Fruit fly (Drosophila melanogaster) whole organism, embryonic: ENCODE data around the gene CG15024.

Source experiments
- Antp ChIP-seq: fragments of 200-800 bp; sonication (Bioruptor generic); optimal IDR thresholded peaks from 3 replicates; lab custom pipeline; 2016; ENCODE audit warnings: missing biosample characterization, missing genetic modification characterization
- Blimp-1 ChIP-seq: fragments of 200-800 bp; sonication (Bioruptor generic); optimal IDR thresholded peaks from 3 replicates; lab custom pipeline; 2018; ENCODE audit warnings: missing biosample characterization, missing genetic modification characterization, mild to moderate bottlenecking, moderate library complexity, missing genetic modification reagents
- CG10267 ChIP-seq: fragments of 200-800 bp; sonication (Bioruptor generic); optimal IDR thresholded peaks from 2 replicates; lab custom pipeline; 2018; ENCODE audit warnings: missing biosample characterization, mild to moderate bottlenecking, missing genetic modification characterization, moderate library complexity
- CG10654 ChIP-seq: fragments of 200-800 bp; sonication (Bioruptor generic); optimal IDR thresholded peaks from 2 replicates; lab custom pipeline; 2016; ENCODE audit warnings: missing biosample characterization, missing genetic modification characterization
- CG12659 ChIP-seq: fragments of 200-800 bp; sonication (Bioruptor generic); optimal IDR thresholded peaks from 3 replicates; lab custom pipeline; 2017; ENCODE audit warnings: mild to moderate bottlenecking, missing biosample characterization, missing genetic modification reagents, missing genetic modification characterization
- CG13296 ChIP-seq: fragments of 200-800 bp; sonication (Bioruptor generic); optimal IDR thresholded peaks from 3 replicates; lab custom pipeline; 2018; ENCODE audit warnings: missing biosample characterization, mild to moderate bottlenecking, missing genetic modification characterization
- CG13424 ChIP-seq: fragments of 200-800 bp; sonication (Bioruptor generic); optimal IDR thresholded peaks from 2 replicates; lab custom pipeline; 2019; ENCODE audit warnings: missing biosample characterization, mild to moderate bottlenecking, missing genetic modification characterization, moderate library complexity
- CG15479 ChIP-seq: fragments of 200-800 bp; sonication (Bioruptor generic); optimal IDR thresholded peaks from 3 replicates; lab custom pipeline; 2019; ENCODE audit warnings: missing biosample characterization, mild to moderate bottlenecking, missing genetic modification characterization, moderate library complexity
- CG17361 ChIP-seq: fragments of 200-800 bp; sonication (Bioruptor generic); IDR thresholded peaks from 3 replicates; pipeline ENCODE4 v1.3.6; 2022; ENCODE audit warnings: missing biosample characterization, missing genetic modification characterization
- CG18262 ChIP-seq: fragments of 200-800 bp; optimal IDR thresholded peaks from 3 replicates; lab custom pipeline; 2019; ENCODE audit warnings: missing biosample characterization, mild to moderate bottlenecking, missing genetic modification characterization, moderate library complexity
- CG2120 ChIP-seq: fragments of 200-800 bp; sonication (Bioruptor generic); optimal IDR thresholded peaks from 3 replicates; lab custom pipeline; 2016; ENCODE audit warnings: missing biosample characterization, missing genetic modification characterization
- CG31224 ChIP-seq: fragments of 200-800 bp; sonication (Bioruptor generic); IDR thresholded peaks from 2 replicates; pipeline ENCODE4 v1.3.6; 2022; ENCODE audit warnings: missing biosample characterization, missing genetic modification characterization
- CG31388 ChIP-seq: fragments of 200-800 bp; sonication (Bioruptor generic); optimal IDR thresholded peaks from 2 replicates; lab custom pipeline; 2016; ENCODE audit warnings: missing biosample characterization, missing genetic modification characterization
- CG32532 ChIP-seq: fragments of 200-800 bp; sonication (Bioruptor generic); IDR thresholded peaks from 2 replicates; pipeline ENCODE4 v1.3.6; 2022; ENCODE audit warnings: missing biosample characterization, missing genetic modification characterization
- CG32767 ChIP-seq: fragments of 200-800 bp; sonication (Bioruptor generic); IDR thresholded peaks from 2 replicates; pipeline ENCODE4 v1.3.6; 2022; ENCODE audit warnings: missing biosample characterization, missing genetic modification characterization
- CG5245 ChIP-seq: fragments of 200-800 bp; sonication (Bioruptor generic); optimal IDR thresholded peaks from 3 replicates; lab custom pipeline; 2016; ENCODE audit warnings: missing biosample characterization, missing genetic modification characterization
- CG7745 ChIP-seq: fragments of 200-800 bp; sonication (Bioruptor generic); optimal IDR thresholded peaks from 2 replicates; lab custom pipeline; 2018; ENCODE audit warnings: missing biosample characterization, mild to moderate bottlenecking, missing genetic modification characterization, moderate library complexity
- CG8478 ChIP-seq: fragments of >200 bp; optimal IDR thresholded peaks from 2 replicates; lab custom pipeline; 2018
- Camta ChIP-seq: fragments of 200-800 bp; sonication (Bioruptor generic); optimal IDR thresholded peaks from 2 replicates; lab custom pipeline; 2016; ENCODE audit warnings: missing biosample characterization, missing genetic modification characterization
- Chrac-16 ChIP-seq: fragments of 200-800 bp; sonication (Bioruptor generic); optimal IDR thresholded peaks from 3 replicates; lab custom pipeline; 2016; ENCODE audit warnings: missing biosample characterization, missing genetic modification characterization
- CkIIα-i1 ChIP-seq: fragments of 200-800 bp; sonication (Bioruptor generic); IDR thresholded peaks from 2 replicates; pipeline ENCODE4 v1.3.6; 2022; ENCODE audit warnings: missing biosample characterization, missing genetic modification characterization
- Hr3 ChIP-seq: fragments of 200-800 bp; sonication (Bioruptor generic); optimal IDR thresholded peaks from 3 replicates; lab custom pipeline; 2016; ENCODE audit warnings: missing biosample characterization, missing genetic modification characterization
- Hr51 ChIP-seq, 2 experiments: fragments of 200-800 bp; sonication (Bioruptor generic); optimal IDR thresholded peaks; 2 replicates in 1 of 2; 3 replicates in 1 of 2; lab custom pipeline; 2016 to 2018; ENCODE audit warnings: missing biosample characterization in 2 of 2, missing genetic modification characterization in 2 of 2, mild to moderate bottlenecking in 1 of 2, moderate library complexity in 1 of 2
- Lhr ChIP-seq: fragments of 200-800 bp; sonication (Bioruptor generic); optimal IDR thresholded peaks from 3 replicates; lab custom pipeline; 2017; ENCODE audit warnings: mild to moderate bottlenecking, missing biosample characterization, missing genetic modification reagents, missing genetic modification characterization
- MBD-R2 ChIP-seq: fragments of 200-800 bp; sonication (Bioruptor generic); IDR thresholded peaks from 2 replicates; pipeline ENCODE4 v1.3.6; 2022; ENCODE audit warnings: missing biosample characterization, missing genetic modification characterization
- Meics ChIP-seq: fragments of 200-800 bp; sonication (Bioruptor generic); optimal IDR thresholded peaks from 2 replicates; lab custom pipeline; 2017; ENCODE audit warnings: missing biosample characterization, mild to moderate bottlenecking, missing genetic modification characterization
- Mrtf ChIP-seq: fragments of 200-800 bp; sonication (Bioruptor generic); IDR thresholded peaks from 3 replicates; pipeline ENCODE4 v1.3.6; 2022; ENCODE audit warnings: missing biosample characterization, missing genetic modification characterization
- NC2α ChIP-seq: fragments of 200-800 bp; sonication (Bioruptor generic); optimal IDR thresholded peaks from 2 replicates; lab custom pipeline; 2016; ENCODE audit warnings: missing biosample characterization, missing genetic modification characterization
- NFAT ChIP-seq: fragments of 200-800 bp; sonication (Bioruptor generic); IDR thresholded peaks from 2 replicates; pipeline ENCODE4 v1.3.6; 2022; ENCODE audit warnings: missing biosample characterization, missing genetic modification characterization
- Pdp1 ChIP-seq, 2 experiments: fragments of 200-800 bp; sonication (Bioruptor generic); optimal IDR thresholded peaks; 3 replicates each; lab custom pipeline; 2016; ENCODE audit warnings: missing biosample characterization in 2 of 2, missing genetic modification characterization in 2 of 2, mild to moderate bottlenecking in 1 of 2, moderate library complexity in 1 of 2
- Xrp1 ChIP-seq: fragments of 200-800 bp; sonication (Bioruptor generic); IDR thresholded peaks from 2 replicates; pipeline ENCODE4 v1.3.6; 2022; ENCODE audit warnings: missing biosample characterization, missing genetic modification characterization
- amos ChIP-seq: fragments of 200-800 bp; sonication (Bioruptor generic); IDR thresholded peaks from 2 replicates; pipeline ENCODE4 v1.3.6; 2022; ENCODE audit warnings: missing biosample characterization, missing genetic modification characterization; ENCODE audit not compliant: partially characterized antibody
- bigmax ChIP-seq: fragments of 200-800 bp; sonication (Bioruptor generic); optimal IDR thresholded peaks from 2 replicates; lab custom pipeline; 2018; ENCODE audit warnings: missing biosample characterization, mild to moderate bottlenecking, missing genetic modification characterization
- disco-r ChIP-seq: fragments of 200-800 bp; sonication (Bioruptor generic); optimal IDR thresholded peaks from 2 replicates; lab custom pipeline; 2016; ENCODE audit warnings: missing biosample characterization, missing genetic modification characterization
- dmrt99B ChIP-seq: fragments of 200-800 bp; sonication (Bioruptor generic); optimal IDR thresholded peaks from 2 replicates; lab custom pipeline; 2018; ENCODE audit warnings: missing biosample characterization, mild to moderate bottlenecking, missing genetic modification characterization, moderate library complexity
- dysf ChIP-seq: fragments of 200-800 bp; sonication (Bioruptor generic); IDR thresholded peaks from 3 replicates; pipeline ENCODE4 v1.3.6; 2022; ENCODE audit warnings: missing biosample characterization, missing genetic modification characterization
- en ChIP-seq: fragments of 200-800 bp; sonication (Bioruptor generic); optimal IDR thresholded peaks from 2 replicates; lab custom pipeline; 2016; ENCODE audit warnings: missing biosample characterization, missing genetic modification characterization
- gcm2 ChIP-seq: fragments of 200-800 bp; sonication (Bioruptor generic); optimal IDR thresholded peaks from 2 replicates; lab custom pipeline; 2016; ENCODE audit warnings: missing biosample characterization, missing genetic modification characterization
- grau ChIP-seq: fragments of 200-800 bp; optimal IDR thresholded peaks from 3 replicates; lab custom pipeline; 2019; ENCODE audit warnings: missing biosample characterization, mild to moderate bottlenecking, missing genetic modification characterization, moderate library complexity
- hbn ChIP-seq: fragments of 200-800 bp; sonication (Bioruptor generic); IDR thresholded peaks from 2 replicates; pipeline ENCODE4 v1.3.6; 2022; ENCODE audit warnings: missing biosample characterization, missing genetic modification characterization; ENCODE audit not compliant: partially characterized antibody
- hkb ChIP-seq, 2 experiments: fragments of 200-800 bp in 1 of 2; fragments of >200 bp in 1 of 2; sonication (Bioruptor generic) in 1 of 2; IDR thresholded peaks in 1 of 2; optimal IDR thresholded peaks in 1 of 2; 2 replicates each; pipeline versions ENCODE4 v1.3.6 to Lab custom; 2017 to 2022; ENCODE audit warnings: missing biosample characterization in 1 of 2, missing genetic modification characterization in 1 of 2
- lmd ChIP-seq: fragments of 200-800 bp; sonication (Bioruptor generic); IDR thresholded peaks from 2 replicates; pipeline ENCODE4 v1.3.6; 2022; ENCODE audit warnings: missing biosample characterization, missing genetic modification characterization
- mld ChIP-seq: fragments of 200-800 bp; sonication (Bioruptor generic); IDR thresholded peaks from 3 replicates; pipeline ENCODE4 v1.3.6; 2022; ENCODE audit warnings: missing biosample characterization, missing genetic modification characterization; ENCODE audit not compliant: partially characterized antibody
- nom ChIP-seq: fragments of 200-800 bp; sonication (Bioruptor generic); optimal IDR thresholded peaks from 2 replicates; lab custom pipeline; 2017; ENCODE audit warnings: missing biosample characterization, missing genetic modification characterization, mild to moderate bottlenecking, moderate library complexity, missing genetic modification reagents
- odd ChIP-seq: fragments of 200-800 bp; sonication (Bioruptor generic); optimal IDR thresholded peaks from 2 replicates; lab custom pipeline; 2017; ENCODE audit warnings: missing biosample characterization, mild to moderate bottlenecking, missing genetic modification characterization
- pho ChIP-seq: fragments of 200-800 bp; sonication (Bioruptor generic); optimal IDR thresholded peaks from 2 replicates; lab custom pipeline; 2016; ENCODE audit warnings: missing biosample characterization, missing genetic modification characterization
- schlank ChIP-seq: fragments of 200-800 bp; sonication (Bioruptor generic); optimal IDR thresholded peaks from 2 replicates; lab custom pipeline; 2018; ENCODE audit warnings: missing biosample characterization, mild to moderate bottlenecking, missing genetic modification characterization
- sisA ChIP-seq: fragments of 200-800 bp; sonication (Bioruptor generic); IDR thresholded peaks from 2 replicates; pipeline ENCODE4 v1.3.6; 2022; ENCODE audit warnings: missing biosample characterization, missing genetic modification characterization
- sob ChIP-seq: fragments of 200-800 bp; sonication (Bioruptor generic); IDR thresholded peaks from 2 replicates; pipeline ENCODE4 v1.3.6; 2022; ENCODE audit warnings: missing biosample characterization, missing genetic modification characterization
- sug ChIP-seq: fragments of 200-800 bp; optimal IDR thresholded peaks from 2 replicates; lab custom pipeline; 2019; ENCODE audit warnings: missing biosample characterization, mild to moderate bottlenecking, missing genetic modification characterization, moderate library complexity
- twi ChIP-seq: fragments of 200-800 bp; optimal IDR thresholded peaks from 2 replicates; lab custom pipeline; 2019; ENCODE audit warnings: missing biosample characterization, mild to moderate bottlenecking, missing genetic modification characterization, moderate library complexity

Gene CG15024

dm6 chr3L:4445824-4446223 is 17.8 kb downstream of the CG15024 start (continued):
- TF ChIP-seq NC2α (GFP tag; lab: Kevin White, UChicago) (no peak), CG32767 (GFP tag; lab: Robert Waterston, UW) (no peak), CkIIα-i1 (no peak), en (no peak), CG31388 (GFP tag; lab: Kevin White, UChicago) (no peak), pho (GFP tag; lab: Kevin White, UChicago) (no peak), Chrac-16 (GFP tag; lab: Kevin White, UChicago) (no peak), CG2120 (GFP tag; lab: Kevin White, UChicago) (peak; percentile 11), disco-r (GFP tag; lab: Kevin White, UChicago) (no peak), CG8478 (lab: Kevin White, UChicago) (no peak), CG7745 (tag; lab: Kevin White, UChicago) (no peak), Xrp1 (GFP tag; lab: Robert Waterston, UW) (no peak), schlank (tag; lab: Kevin White, UChicago) (no peak), lmd (GFP tag; lab: Robert Waterston, UW) (peak; percentile 40; the same call in 1 of the 2 replicates), CG31224 (GFP tag; lab: Robert Waterston, UW) (peak; percentile 37; the same call in 1 of the 2 replicates), Mrtf (GFP tag; lab: Robert Waterston, UW) (no peak), hkb (optimal IDR thresholded peaks at IDR 0.05; lab: Kevin White, UChicago) (no peak), hkb (GFP tag; IDR thresholded peaks at IDR 0.05; lab: Robert Waterston, UW) (no peak), Pdp1 (GFP tag; optimal IDR thresholded peaks at IDR 0.05; lab: Kevin White, UChicago) (no peak), Lhr (no peak), CG18262 (tag; lab: Kevin White, UChicago) (no peak), CG12659 (no peak), mld (no peak), CG10267 (tag; lab: Kevin White, UChicago) (no peak), CG13424 (tag; lab: Kevin White, UChicago) (no peak), CG10654 (GFP tag; lab: Kevin White, UChicago) (no peak), CG15479 (no peak), Hr51 (GFP tag; optimal IDR thresholded peaks at IDR 0.05; lab: Kevin White, UChicago) (no peak), CG13296 (GFP tag; lab: Kevin White, UChicago) (peak; percentile 15), sob (GFP tag; lab: Robert Waterston, UW) (no peak), CG32532 (GFP tag; lab: Robert Waterston, UW) (peak; percentile 78), bigmax (GFP tag; lab: Kevin White, UChicago) (no peak), Meics (GFP tag; lab: Kevin White, UChicago) (peak; percentile 60), CG5245 (no peak), nom (GFP tag; lab: Kevin White, UChicago) (no peak), amos (no peak), dysf (GFP tag; lab: Robert Waterston, UW) (peak; percentile 66), Antp (GFP tag; lab: Kevin White, UChicago) (no peak), sug (tag; lab: Kevin White, UChicago) (no peak), sisA (GFP tag; lab: Robert Waterston, UW) (no peak), twi (tag; lab: Kevin White, UChicago) (no peak), Camta (GFP tag; lab: Kevin White, UChicago) (peak; percentile 8), MBD-R2 (GFP tag; lab: Robert Waterston, UW) (peak; percentile 33; the same call in 1 of the 2 replicates), odd (GFP tag; lab: Kevin White, UChicago) (no peak), hbn (no peak), Hr3 (GFP tag; lab: Kevin White, UChicago) (no peak), CG17361 (GFP tag; lab: Robert Waterston, UW) (0 out of 3 replicates have a peak, but pooled peaks have one; percentile 28), gcm2 (no peak), NFAT (GFP tag; lab: Robert Waterston, UW) (peak; percentile 33; the same call in 1 of the 2 replicates), Blimp-1 (no peak), grau (tag; lab: Kevin White, UChicago) (peak; percentile 10), dmrt99B (tag; lab: Kevin White, UChicago) (peak; percentile 1)
